Worm (Caenorhabditis elegans) whole organism, L1 larva: ENCODE measurements around the gene hap-1.

Experiments used
- egl-27 ChIP-seq, 2 experiments: fragments of 150-350 bp in 1 of 2; sonication (generic microtip); optimal IDR thresholded peaks; 3 replicates each; lab custom pipeline; 2017 to 2018; ENCODE audit warnings: missing biosample characterization in 2 of 2, missing genetic modification characterization in 2 of 2, missing genetic modification reagents in 2 of 2
- nhr-11 ChIP-seq: fragments of 150-350 bp; optimal IDR thresholded peaks from 2 replicates; lab custom pipeline; 2014; ENCODE audit warnings: missing biosample characterization, missing genetic modification characterization
- nhr-47 ChIP-seq: sonication (generic microtip); optimal IDR thresholded peaks from 2 replicates; lab custom pipeline; 2016; ENCODE audit warnings: mild to moderate bottlenecking, missing genetic modification characterization, moderate library complexity, missing compliant biosample characterization

DNA sequence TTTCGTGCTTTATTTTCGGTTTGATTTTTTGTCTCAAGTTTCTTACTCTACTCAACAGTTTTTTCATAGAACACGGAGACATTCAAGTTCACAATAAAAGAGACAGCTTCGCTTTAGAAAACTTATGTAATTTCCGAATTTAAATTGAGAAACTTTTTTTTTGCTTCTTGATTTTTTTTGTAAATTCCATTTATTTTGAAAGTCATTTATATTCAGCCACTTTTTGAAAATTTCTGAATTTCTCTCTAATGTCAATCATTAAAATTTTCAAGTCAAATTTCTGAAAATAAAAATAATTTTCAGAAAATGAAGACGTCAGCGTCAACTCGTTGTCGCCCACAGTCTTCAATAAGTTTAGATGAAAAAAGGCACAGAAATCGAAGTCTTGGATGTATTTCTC is 24.1 kb downstream of the hap-1 start, which contains the start of gene T15B12.1:
- TF ChIP-seq nhr-11 (tag; lab: Kevin White, UChicago) (no peak), egl-27 (tag; optimal IDR thresholded peaks at IDR 0.05; lab: Kevin White, UChicago) (no peak), nhr-47 (tag; lab: Kevin White, UChicago) (no peak)
